Worm (Caenorhabditis elegans) whole organism, late embryonic: ENCODE data around the gene osta-1.

Source experiments
- C08G9.2 ChIP-seq: sonication (generic microtip); optimal IDR thresholded peaks from 2 replicates; lab custom pipeline; 2016; ENCODE audit warnings: mild to moderate bottlenecking, missing genetic modification characterization, moderate library complexity, missing compliant biosample characterization
- F13H6.1 ChIP-seq: sonication (generic microtip); optimal IDR thresholded peaks from 2 replicates; lab custom pipeline; 2016; ENCODE audit warnings: missing genetic modification characterization, missing compliant biosample characterization
- K02D7.2 ChIP-seq: sonication (generic microtip); optimal IDR thresholded peaks from 2 replicates; lab custom pipeline; 2017; ENCODE audit warnings: mild to moderate bottlenecking, missing genetic modification characterization, missing compliant biosample characterization
- Y22D7AL.16 ChIP-seq: sonication (generic microtip); optimal IDR thresholded peaks from 2 replicates; lab custom pipeline; 2016; ENCODE audit warnings: missing genetic modification characterization, missing compliant biosample characterization
- ceh-14 ChIP-seq: sonication (generic microtip); optimal IDR thresholded peaks from 2 replicates; lab custom pipeline; 2016; ENCODE audit warnings: missing genotype, missing genetic modification characterization, missing compliant biosample characterization
- ceh-22 ChIP-seq: sonication (generic microtip); optimal IDR thresholded peaks from 2 replicates; lab custom pipeline; 2017; ENCODE audit warnings: missing biosample characterization, missing genetic modification characterization
- ceh-24 ChIP-seq: sonication (generic microtip); optimal IDR thresholded peaks from 2 replicates; lab custom pipeline; 2016; ENCODE audit warnings: mild to moderate bottlenecking, missing genetic modification characterization, missing compliant biosample characterization
- ceh-30 ChIP-seq: fragments of 150-350 bp; optimal IDR thresholded peaks from 2 replicates; lab custom pipeline; 2014; ENCODE audit warnings: missing biosample characterization, missing genetic modification characterization
- ceh-31 ChIP-seq: sonication (generic microtip); optimal IDR thresholded peaks from 2 replicates; lab custom pipeline; 2016; ENCODE audit warnings: missing genetic modification characterization, missing compliant biosample characterization
- ceh-48 ChIP-seq: sonication (generic microtip); optimal IDR thresholded peaks from 2 replicates; lab custom pipeline; 2016; ENCODE audit warnings: missing genetic modification characterization, inconsistent platforms, missing compliant biosample characterization
- ceh-6 ChIP-seq: fragments of 200-800 bp; sonication (Bioruptor generic); optimal IDR thresholded peaks from 2 replicates; lab custom pipeline; 2018; ENCODE audit warnings: mild to moderate bottlenecking, missing genetic modification characterization, missing compliant biosample characterization
- ceh-9 ChIP-seq: sonication (generic microtip); optimal IDR thresholded peaks from 2 replicates; lab custom pipeline; 2016; ENCODE audit warnings: mild to moderate bottlenecking, missing genetic modification characterization, inconsistent platforms, missing compliant biosample characterization
- che-1 ChIP-seq: sonication (generic microtip); optimal IDR thresholded peaks from 2 replicates; lab custom pipeline; 2016; ENCODE audit warnings: mild to moderate bottlenecking, missing genetic modification characterization, missing compliant biosample characterization
- dmd-4 ChIP-seq: sonication (generic microtip); optimal IDR thresholded peaks from 2 replicates; lab custom pipeline; 2016; ENCODE audit warnings: borderline replicate concordance, missing genetic modification characterization, missing compliant biosample characterization
- dve-1 ChIP-seq: sonication (generic microtip); optimal IDR thresholded peaks from 2 replicates; lab custom pipeline; 2017; ENCODE audit warnings: antibody characterized with exemption, mild to moderate bottlenecking, missing genetic modification characterization, missing compliant biosample characterization
- fkh-10 ChIP-seq: fragments of 150-350 bp; optimal IDR thresholded peaks from 2 replicates; lab custom pipeline; 2014; ENCODE audit warnings: missing biosample characterization, missing genetic modification reagents, missing genetic modification characterization
- fkh-6 ChIP-seq: sonication (generic microtip); optimal IDR thresholded peaks from 2 replicates; lab custom pipeline; 2016; ENCODE audit warnings: missing genetic modification characterization, missing compliant biosample characterization
- gmeb-2 ChIP-seq: sonication (generic microtip); optimal IDR thresholded peaks from 2 replicates; lab custom pipeline; 2016; ENCODE audit warnings: missing genetic modification characterization, inconsistent platforms, missing compliant biosample characterization
- hlh-13 ChIP-seq: fragments of 200-800 bp; sonication (Bioruptor generic); optimal IDR thresholded peaks from 2 replicates; lab custom pipeline; 2018; ENCODE audit warnings: mild to moderate bottlenecking, missing genetic modification characterization, missing compliant biosample characterization
- hlh-6 ChIP-seq: sonication (generic microtip); optimal IDR thresholded peaks from 2 replicates; lab custom pipeline; 2016; ENCODE audit warnings: missing genotype, missing genetic modification characterization, missing compliant biosample characterization
- hlh-8 ChIP-seq: sonication (generic microtip); optimal IDR thresholded peaks from 2 replicates; lab custom pipeline; 2016; ENCODE audit warnings: missing genotype, missing genetic modification characterization, missing compliant biosample characterization
- lin-11 ChIP-seq: fragments of 200-800 bp; sonication (Bioruptor generic); optimal IDR thresholded peaks from 2 replicates; lab custom pipeline; 2018; ENCODE audit warnings: mild to moderate bottlenecking, missing genetic modification characterization, missing compliant biosample characterization
- madf-2 ChIP-seq: sonication (generic microtip); optimal IDR thresholded peaks from 2 replicates; lab custom pipeline; 2017; ENCODE audit warnings: missing genetic modification characterization, missing compliant biosample characterization
- mec-3 ChIP-seq: sonication (generic microtip); optimal IDR thresholded peaks from 2 replicates; lab custom pipeline; 2016; ENCODE audit warnings: borderline replicate concordance, missing genetic modification characterization, missing compliant biosample characterization
- nfya-1 ChIP-seq: sonication (generic microtip); optimal IDR thresholded peaks from 2 replicates; lab custom pipeline; 2017; ENCODE audit warnings: missing genetic modification characterization, mild to moderate bottlenecking, missing compliant biosample characterization, antibody characterized with exemption, moderate library complexity
- nhr-11 ChIP-seq: fragments of 150-350 bp; optimal IDR thresholded peaks from 2 replicates; lab custom pipeline; 2014; ENCODE audit warnings: missing biosample characterization, missing genetic modification characterization
- npax-4 ChIP-seq: sonication (generic microtip); optimal IDR thresholded peaks from 2 replicates; lab custom pipeline; 2016; ENCODE audit warnings: missing genetic modification characterization, missing compliant biosample characterization
- pag-3 ChIP-seq: sonication (generic microtip); optimal IDR thresholded peaks from 2 replicates; lab custom pipeline; 2016; ENCODE audit warnings: missing compliant biosample characterization, missing genetic modification characterization, borderline replicate concordance
- pha-2 ChIP-seq: sonication (generic microtip); optimal IDR thresholded peaks from 2 replicates; lab custom pipeline; 2017; ENCODE audit warnings: mild to moderate bottlenecking, missing genetic modification characterization, missing compliant biosample characterization
- pros-1 ChIP-seq: fragments of 150-350 bp; optimal IDR thresholded peaks from 2 replicates; lab custom pipeline; 2014; ENCODE audit warnings: missing biosample characterization, missing genetic modification reagents, missing genetic modification characterization
- sdc-2 ChIP-seq: sonication (generic microtip); optimal IDR thresholded peaks from 2 replicates; lab custom pipeline; 2016; ENCODE audit warnings: missing genotype, missing genetic modification characterization, missing compliant biosample characterization
- sox-2 ChIP-seq: fragments of 200-800 bp; sonication (Bioruptor generic); IDR thresholded peaks from 2 replicates; pipeline ENCODE4 v1.3.6; 2022; ENCODE audit warnings: missing genetic modification reagents, missing genetic modification characterization, missing compliant biosample characterization
- sox-4 ChIP-seq: sonication (generic microtip); optimal IDR thresholded peaks from 2 replicates; lab custom pipeline; 2017; ENCODE audit warnings: mild to moderate bottlenecking, missing genetic modification characterization, inconsistent platforms, missing compliant biosample characterization
- syd-9 ChIP-seq: sonication (generic microtip); optimal IDR thresholded peaks from 2 replicates; lab custom pipeline; 2016; ENCODE audit warnings: mild to moderate bottlenecking, missing genetic modification characterization, moderate library complexity, missing compliant biosample characterization
- tbx-2 ChIP-seq: sonication (generic microtip); optimal IDR thresholded peaks from 2 replicates; lab custom pipeline; 2016; ENCODE audit warnings: missing genetic modification characterization, missing compliant biosample characterization
- tbx-7 ChIP-seq: sonication (generic microtip); optimal IDR thresholded peaks from 2 replicates; lab custom pipeline; 2016; ENCODE audit warnings: missing genotype, missing genetic modification characterization, missing compliant biosample characterization
- unc-86 ChIP-seq: sonication (generic microtip); optimal IDR thresholded peaks from 2 replicates; lab custom pipeline; 2016; ENCODE audit warnings: missing genetic modification characterization, missing compliant biosample characterization
- ztf-16 ChIP-seq: sonication (generic microtip); optimal IDR thresholded peaks from 2 replicates; lab custom pipeline; 2017; ENCODE audit warnings: missing genetic modification characterization, missing compliant biosample characterization

The osta-1 gene

DNA sequence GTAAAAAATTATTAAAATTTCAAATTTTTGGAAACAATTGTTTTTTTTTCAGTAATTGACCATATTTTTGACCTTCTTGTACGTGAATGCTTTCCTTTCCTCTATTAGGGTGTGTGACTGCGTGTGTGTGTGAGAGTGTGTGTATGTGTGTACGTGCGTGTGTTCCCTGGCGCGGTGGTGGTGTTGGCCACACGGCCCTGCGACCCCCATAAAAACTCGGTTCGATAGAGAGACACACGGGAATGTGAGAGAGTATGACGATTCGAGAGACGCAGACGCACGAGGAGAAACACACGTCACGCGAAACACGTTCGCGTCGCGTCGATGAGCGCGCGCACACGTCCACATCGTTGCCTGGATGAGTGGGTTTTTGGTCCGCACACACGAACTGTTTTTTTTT is 12.3 kb downstream of the osta-1 start (continued):
- TF ChIP-seq sox-4 (tag; lab: Kevin White, UChicago): peak; percentile 10
- TF ChIP-seq mec-3: no peak

DNA sequence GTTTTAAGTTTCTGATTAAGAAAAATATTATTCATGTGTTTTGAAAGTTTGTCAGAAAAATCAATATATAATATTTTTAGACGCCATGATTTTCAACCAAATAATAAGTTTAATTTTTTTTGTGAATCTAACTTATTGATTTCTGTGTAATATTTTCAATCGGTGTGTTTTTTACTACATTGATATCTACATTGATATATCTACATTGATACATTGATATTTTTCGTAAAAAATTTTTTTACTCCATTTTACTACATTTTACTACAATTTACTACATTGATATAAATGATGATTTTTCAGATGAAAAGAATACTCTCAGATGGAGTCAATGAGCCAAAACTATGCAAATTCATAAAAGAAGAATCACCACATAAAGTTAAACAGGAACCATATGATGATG is 12.8 kb downstream of the osta-1 start, which contains the start of gene gmeb-1:
TSS of gene gmeb-1 (plus strand) at position 301 of the 400 bp plus-strand sequence.
- no peak for TF ChIP-seq dmd-4 (tag; lab: Kevin White, UChicago)
- TF ChIP-seq syd-9 (tag; lab: Kevin White, UChicago): no peak
- no peak for TF ChIP-seq tbx-2 (tag; lab: Kevin White, UChicago)
- TF ChIP-seq pros-1 (tag; lab: Kevin White, UChicago): no peak
- no peak for TF ChIP-seq fkh-10
- no peak for TF ChIP-seq nhr-11 (tag; lab: Kevin White, UChicago)
- TF ChIP-seq ceh-22: no peak
- TF ChIP-seq ceh-24 (tag; lab: Kevin White, UChicago): no peak
- no peak for TF ChIP-seq K02D7.2 (tag; lab: Kevin White, UChicago)
- TF ChIP-seq sdc-2 (tag; lab: Kevin White, UChicago): no peak
- no peak for TF ChIP-seq ceh-48 (tag; lab: Kevin White, UChicago)
- TF ChIP-seq ztf-16: no peak
- TF ChIP-seq madf-2 (tag; lab: Kevin White, UChicago): no peak
- TF ChIP-seq F13H6.1 (tag; lab: Kevin White, UChicago): no peak
- no peak for TF ChIP-seq unc-86 (tag; lab: Kevin White, UChicago)
- TF ChIP-seq ceh-9 (tag; lab: Kevin White, UChicago): no peak
- TF ChIP-seq pha-2 (tag; lab: Kevin White, UChicago): no peak
- TF ChIP-seq gmeb-2 (tag; lab: Kevin White, UChicago): no peak
- no peak for TF ChIP-seq hlh-8 (tag; lab: Kevin White, UChicago)
- TF ChIP-seq C08G9.2 (tag; lab: Kevin White, UChicago): no peak
- TF ChIP-seq, all 69 proteins: peak for 0

DNA sequence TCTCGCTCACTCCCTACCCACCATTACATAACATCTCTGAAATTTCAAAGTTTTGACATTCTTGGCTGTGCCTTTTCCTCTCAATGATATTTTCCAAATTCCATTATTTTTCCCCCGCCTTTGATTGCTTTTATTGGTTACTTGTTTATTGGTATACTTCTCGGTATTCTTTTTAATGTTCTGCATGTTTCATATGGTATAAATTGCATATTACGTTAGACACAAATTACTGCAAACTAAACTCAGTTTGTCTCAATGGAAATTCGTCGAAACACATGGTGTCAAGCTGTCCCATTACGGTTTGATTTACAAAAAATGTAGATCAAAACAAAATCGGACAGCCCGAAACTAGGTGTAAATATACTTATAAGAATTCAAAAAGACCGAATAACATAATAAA is 15.5 kb downstream of the osta-1 start:
- TF ChIP-seq pag-3 (no peak), fkh-6 (tag; lab: Kevin White, UChicago) (no peak), Y22D7AL.16 (no peak), tbx-7 (tag; lab: Kevin White, UChicago) (no peak), ceh-31 (tag; lab: Kevin White, UChicago) (no peak), F13H6.1 (tag; lab: Kevin White, UChicago) (no peak), dve-1 (tag; lab: Kevin White, UChicago) (no peak), lin-11 (tag; lab: Kevin White, UChicago) (no peak), che-1 (no peak), npax-4 (no peak), hlh-13 (GFP tag; lab: Kevin White, UChicago) (no peak), sdc-2 (tag; lab: Kevin White, UChicago) (no peak), pros-1 (tag; lab: Kevin White, UChicago) (no peak)

DNA sequence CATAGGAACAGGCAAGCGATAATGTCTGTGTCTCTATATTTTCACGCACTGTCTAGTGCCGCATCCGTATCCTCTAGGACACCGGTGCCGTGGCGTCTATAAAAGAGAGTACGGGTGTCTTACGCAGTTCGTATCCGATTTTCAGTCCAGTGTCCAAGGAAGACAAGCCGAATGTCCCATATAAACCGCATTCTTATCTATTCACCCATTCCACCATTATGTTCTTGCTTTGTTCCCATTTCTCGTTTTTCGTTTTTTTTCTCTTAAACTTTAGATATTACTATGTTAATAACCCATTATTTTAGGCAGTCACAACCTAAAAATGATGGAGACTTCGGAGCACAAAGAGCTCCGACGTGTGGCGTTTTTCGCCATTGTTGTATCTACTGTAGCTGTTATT is 16.6 kb downstream of the osta-1 start, which contains the start of gene sqt-2:
TSS of gene sqt-2 (plus strand) at position 301 of the 400 bp plus-strand sequence.
- TF ChIP-seq ceh-14 (tag; lab: Kevin White, UChicago) (no peak), ztf-16 (no peak), sox-2 (no peak), ceh-30 (tag; lab: Kevin White, UChicago) (no peak), nfya-1 (tag; lab: Kevin White, UChicago) (no peak), ceh-24 (tag; lab: Kevin White, UChicago) (no peak), ceh-6 (no peak), nhr-11 (tag; lab: Kevin White, UChicago) (no peak), tbx-2 (tag; lab: Kevin White, UChicago) (no peak), pha-2 (tag; lab: Kevin White, UChicago) (no peak), hlh-6 (tag; lab: Kevin White, UChicago) (no peak)
